Fruit fly (Drosophila melanogaster) whole organism, embryonic: ENCODE results near the gene Ir7g.

Experiments
- Abd-B ChIP-seq: fragments of 200-800 bp; sonication (Bioruptor generic); optimal IDR thresholded peaks from 2 replicates; lab custom pipeline; 2018; ENCODE audit warnings: missing biosample characterization, mild to moderate bottlenecking, missing genetic modification characterization, moderate library complexity
- BtbVII ChIP-seq: fragments of 200-800 bp; sonication (Bioruptor generic); optimal IDR thresholded peaks from 3 replicates; lab custom pipeline; 2017; ENCODE audit warnings: missing biosample characterization, mild to moderate bottlenecking, missing genetic modification characterization
- CG11093 ChIP-seq: fragments of 200-800 bp; sonication (Bioruptor generic); IDR thresholded peaks from 3 replicates; pipeline ENCODE4 v1.3.6; 2022; ENCODE audit warnings: missing biosample characterization, missing genetic modification characterization
- CG11247 ChIP-seq: fragments of 200-800 bp; sonication (Bioruptor generic); IDR thresholded peaks from 2 replicates; pipeline ENCODE4 v1.3.6; 2022; ENCODE audit warnings: missing biosample characterization, missing genetic modification characterization
- CG12104 ChIP-seq: fragments of 200-800 bp; sonication (Bioruptor generic); optimal IDR thresholded peaks from 3 replicates; lab custom pipeline; 2016; ENCODE audit warnings: missing biosample characterization, missing genetic modification characterization
- CG12659 ChIP-seq: fragments of 200-800 bp; sonication (Bioruptor generic); optimal IDR thresholded peaks from 3 replicates; lab custom pipeline; 2017; ENCODE audit warnings: mild to moderate bottlenecking, missing biosample characterization, missing genetic modification reagents, missing genetic modification characterization
- CG14667 ChIP-seq: fragments of 200-800 bp; sonication (Bioruptor generic); IDR thresholded peaks from 2 replicates; pipeline ENCODE4 v1.3.6; 2022; ENCODE audit warnings: missing biosample characterization, missing genetic modification characterization
- CG2116 ChIP-seq: fragments of 200-800 bp; sonication (Bioruptor generic); optimal IDR thresholded peaks from 3 replicates; lab custom pipeline; 2018; ENCODE audit warnings: missing biosample characterization, mild to moderate bottlenecking, missing genetic modification characterization
- CG31388 ChIP-seq: fragments of 200-800 bp; sonication (Bioruptor generic); optimal IDR thresholded peaks from 2 replicates; lab custom pipeline; 2016; ENCODE audit warnings: missing biosample characterization, missing genetic modification characterization
- CG32532 ChIP-seq: fragments of 200-800 bp; sonication (Bioruptor generic); IDR thresholded peaks from 2 replicates; pipeline ENCODE4 v1.3.6; 2022; ENCODE audit warnings: missing biosample characterization, missing genetic modification characterization
- CG4730 ChIP-seq: fragments of 200-800 bp; sonication (Bioruptor generic); IDR thresholded peaks from 2 replicates; pipeline ENCODE4 v1.3.6; 2022; ENCODE audit warnings: missing biosample characterization, missing genetic modification characterization
- CG4820 ChIP-seq: fragments of 200-800 bp; sonication (Bioruptor generic); optimal IDR thresholded peaks from 3 replicates; lab custom pipeline; 2016; ENCODE audit warnings: missing biosample characterization, missing genetic modification characterization
- CG4854 ChIP-seq: fragments of 200-800 bp; sonication (Bioruptor generic); optimal IDR thresholded peaks from 2 replicates; lab custom pipeline; 2016; ENCODE audit warnings: missing biosample characterization, missing genetic modification characterization, inconsistent platforms
- CG6765 ChIP-seq: fragments of 200-800 bp; sonication (Bioruptor generic); optimal IDR thresholded peaks from 3 replicates; lab custom pipeline; 2017; ENCODE audit warnings: missing biosample characterization, mild to moderate bottlenecking, missing genetic modification characterization
- CG6813 ChIP-seq: fragments of 200-800 bp; sonication (Bioruptor generic); optimal IDR thresholded peaks from 2 replicates; lab custom pipeline; 2017; ENCODE audit warnings: missing biosample characterization, missing genetic modification characterization, mild to moderate bottlenecking, moderate library complexity, missing genetic modification reagents
- CG7357 ChIP-seq: fragments of 200-800 bp; sonication (Bioruptor generic); IDR thresholded peaks from 3 replicates; pipeline ENCODE4 v1.3.6; 2022; ENCODE audit warnings: missing biosample characterization, missing genetic modification characterization
- CG7372 ChIP-seq: fragments of 200-800 bp; sonication (Bioruptor generic); IDR thresholded peaks from 2 replicates; pipeline ENCODE4 v1.3.6; 2022; ENCODE audit warnings: missing biosample characterization, missing genetic modification characterization
- CG7928 ChIP-seq: fragments of 200-800 bp; sonication (Bioruptor generic); optimal IDR thresholded peaks from 2 replicates; lab custom pipeline; 2017; ENCODE audit warnings: missing biosample characterization, mild to moderate bottlenecking, missing genetic modification characterization
- Chrac-16 ChIP-seq: fragments of 200-800 bp; sonication (Bioruptor generic); optimal IDR thresholded peaks from 3 replicates; lab custom pipeline; 2016; ENCODE audit warnings: missing biosample characterization, missing genetic modification characterization
- CrebB ChIP-seq: fragments of 200-800 bp; sonication (Bioruptor generic); optimal IDR thresholded peaks from 3 replicates; lab custom pipeline; 2018; ENCODE audit warnings: missing biosample characterization, mild to moderate bottlenecking, missing genetic modification characterization
- E2f2 ChIP-seq: fragments of 200-800 bp; sonication (Bioruptor generic); IDR thresholded peaks from 2 replicates; pipeline ENCODE4 v1.3.6; 2022; ENCODE audit warnings: missing biosample characterization, missing genetic modification characterization
- Eip74EF ChIP-seq, 2 experiments: fragments of 200-800 bp in 1 of 2; fragments of >200 bp in 1 of 2; sonication (Bioruptor generic) in 1 of 2; optimal IDR thresholded peaks; 2 replicates each; lab custom pipeline; 2017 to 2019; ENCODE audit warnings: missing biosample characterization in 2 of 2, missing genetic modification characterization in 2 of 2, mild to moderate bottlenecking in 1 of 2, moderate library complexity in 1 of 2
- Fer1 ChIP-seq: fragments of 200-800 bp; sonication (Bioruptor generic); optimal IDR thresholded peaks from 2 replicates; lab custom pipeline; 2017; ENCODE audit warnings: missing biosample characterization, mild to moderate bottlenecking, missing genetic modification characterization
- Gsc ChIP-seq: fragments of 200-800 bp; sonication (Bioruptor generic); IDR thresholded peaks from 2 replicates; pipeline ENCODE4 v1.3.6; 2022; ENCODE audit warnings: missing biosample characterization, missing genetic modification characterization
- H15 ChIP-seq: fragments of 200-800 bp; sonication (Bioruptor generic); IDR thresholded peaks from 3 replicates; pipeline ENCODE4 v1.3.6; 2022; ENCODE audit warnings: missing biosample characterization, missing genetic modification characterization
- HLH54F ChIP-seq: fragments of 200-800 bp; sonication (Bioruptor generic); optimal IDR thresholded peaks from 3 replicates; lab custom pipeline; 2016; ENCODE audit warnings: missing biosample characterization, missing genetic modification characterization
- HmgD ChIP-seq: fragments of 200-800 bp; sonication (Bioruptor generic); optimal IDR thresholded peaks from 3 replicates; lab custom pipeline; 2016; ENCODE audit warnings: missing biosample characterization, missing genetic modification characterization
- Hr3 ChIP-seq: fragments of 200-800 bp; sonication (Bioruptor generic); optimal IDR thresholded peaks from 3 replicates; lab custom pipeline; 2016; ENCODE audit warnings: missing biosample characterization, missing genetic modification characterization
- Lhr ChIP-seq: fragments of 200-800 bp; sonication (Bioruptor generic); optimal IDR thresholded peaks from 3 replicates; lab custom pipeline; 2017; ENCODE audit warnings: mild to moderate bottlenecking, missing biosample characterization, missing genetic modification reagents, missing genetic modification characterization
- MBD-R2 ChIP-seq: fragments of 200-800 bp; sonication (Bioruptor generic); IDR thresholded peaks from 2 replicates; pipeline ENCODE4 v1.3.6; 2022; ENCODE audit warnings: missing biosample characterization, missing genetic modification characterization
- NfI ChIP-seq: fragments of 200-800 bp; sonication (Bioruptor generic); optimal IDR thresholded peaks from 3 replicates; lab custom pipeline; 2018; ENCODE audit warnings: missing biosample characterization, mild to moderate bottlenecking, missing genetic modification characterization, moderate library complexity
- PHDP ChIP-seq: fragments of 200-800 bp; sonication (Bioruptor generic); optimal IDR thresholded peaks from 3 replicates; lab custom pipeline; 2018; ENCODE audit warnings: missing biosample characterization, mild to moderate bottlenecking, missing genetic modification characterization, moderate library complexity
- Spps ChIP-seq: fragments of 200-800 bp; sonication (Bioruptor generic); optimal IDR thresholded peaks from 2 replicates; lab custom pipeline; 2018; ENCODE audit warnings: missing biosample characterization, mild to moderate bottlenecking, missing genetic modification characterization
- Vsx1 ChIP-seq: fragments of 200-800 bp; sonication (Bioruptor generic); optimal IDR thresholded peaks from 2 replicates; lab custom pipeline; 2017; ENCODE audit warnings: missing biosample characterization, mild to moderate bottlenecking, missing genetic modification characterization, missing genetic modification reagents
- ara ChIP-seq: fragments of 200-800 bp; sonication (Bioruptor generic); IDR thresholded peaks from 2 replicates; pipeline ENCODE4 v1.3.6; 2022; ENCODE audit warnings: missing biosample characterization, missing genetic modification characterization
- cg ChIP-seq: fragments of 200-800 bp; sonication (Bioruptor generic); optimal IDR thresholded peaks from 3 replicates; lab custom pipeline; 2019; ENCODE audit warnings: missing biosample characterization, mild to moderate bottlenecking, missing genetic modification characterization, moderate library complexity
- chinmo ChIP-seq: fragments of 200-800 bp; sonication (Bioruptor generic); IDR thresholded peaks from 4 replicates; pipeline ENCODE4 v1.3.6; 2022; ENCODE audit warnings: missing biosample characterization, missing genetic modification characterization; ENCODE audit not compliant: partially characterized antibody
- dimm ChIP-seq: fragments of 200-800 bp; sonication (Bioruptor generic); IDR thresholded peaks from 2 replicates; pipeline ENCODE4 v1.3.6; 2022; ENCODE audit warnings: missing biosample characterization, missing genetic modification characterization
- dpn ChIP-seq, 2 experiments: fragments of 200-800 bp; sonication (Bioruptor generic); optimal IDR thresholded peaks; 3 replicates each; lab custom pipeline; 2016; ENCODE audit warnings: missing biosample characterization in 2 of 2, missing genetic modification characterization in 2 of 2
- fd96Cb ChIP-seq: fragments of 200-800 bp; sonication (Bioruptor generic); optimal IDR thresholded peaks from 2 replicates; lab custom pipeline; 2018; ENCODE audit warnings: missing biosample characterization, mild to moderate bottlenecking, missing genetic modification characterization, moderate library complexity
- fru ChIP-seq: fragments of >200 bp; optimal IDR thresholded peaks from 2 replicates; lab custom pipeline; 2017
- hbn ChIP-seq: fragments of 200-800 bp; sonication (Bioruptor generic); IDR thresholded peaks from 2 replicates; pipeline ENCODE4 v1.3.6; 2022; ENCODE audit warnings: missing biosample characterization, missing genetic modification characterization; ENCODE audit not compliant: partially characterized antibody
- her ChIP-seq: fragments of 200-800 bp; sonication (Bioruptor generic); optimal IDR thresholded peaks from 2 replicates; lab custom pipeline; 2016; ENCODE audit warnings: missing biosample characterization, missing genetic modification characterization
- kni ChIP-seq: fragments of 200-800 bp; sonication (Bioruptor generic); optimal IDR thresholded peaks from 3 replicates; lab custom pipeline; 2017; ENCODE audit warnings: mild to moderate bottlenecking, missing biosample characterization, missing genetic modification reagents, missing genetic modification characterization
- org-1 ChIP-seq: fragments of 200-800 bp; sonication (Bioruptor generic); optimal IDR thresholded peaks from 2 replicates; lab custom pipeline; 2017; ENCODE audit warnings: missing biosample characterization, missing genetic modification characterization
- otp ChIP-seq: fragments of 200-800 bp; sonication (Bioruptor generic); IDR thresholded peaks from 3 replicates; pipeline ENCODE4, ENCODE4 v1.3.6; 2022; ENCODE audit warnings: missing biosample characterization, missing genetic modification characterization
- scrt ChIP-seq: fragments of 200-800 bp; sonication (Bioruptor generic); optimal IDR thresholded peaks from 2 replicates; lab custom pipeline; 2018; ENCODE audit warnings: missing biosample characterization, mild to moderate bottlenecking, missing genetic modification characterization, moderate library complexity
- ssp ChIP-seq: fragments of 200-800 bp; sonication (Bioruptor generic); IDR thresholded peaks from 2 replicates; pipeline ENCODE4 v1.3.6; 2022; ENCODE audit warnings: missing biosample characterization, missing genetic modification characterization
- tgo ChIP-seq: fragments of 200-800 bp; sonication (Bioruptor generic); IDR thresholded peaks from 3 replicates; pipeline ENCODE4 v1.3.6; 2022; ENCODE audit warnings: missing biosample characterization, missing genetic modification characterization
- twi ChIP-seq: fragments of 200-800 bp; optimal IDR thresholded peaks from 2 replicates; lab custom pipeline; 2019; ENCODE audit warnings: missing biosample characterization, mild to moderate bottlenecking, missing genetic modification characterization, moderate library complexity

Ir7g gene

dm6 chrX:7920081-7920688, 35.7 kb downstream of the Ir7g start, which contains the start of the genes hdm and Ykt6 (continued):
- TF ChIP-seq H15 (GFP tag; lab: Robert Waterston, UW), result peak; percentile 85
- peak; percentile 86 to 87 for TF ChIP-seq dpn (GFP tag; optimal IDR thresholded peaks at IDR 0.05; lab: Kevin White, UChicago)
- TF ChIP-seq Eip74EF (GFP tag; optimal IDR thresholded peaks at IDR 0.05; lab: Kevin White, UChicago), result no peak
- peak; percentile 51 for TF ChIP-seq CG12104 (GFP tag; lab: Kevin White, UChicago)
- TF ChIP-seq CG4854 (GFP tag; lab: Kevin White, UChicago), result peak; percentile 28
- TF ChIP-seq chinmo (GFP tag; lab: Robert Waterston, UW), result peak; percentile 87; the same call in 3 of the 4 replicates
- peak; percentile 85 for TF ChIP-seq ara (GFP tag; lab: Robert Waterston, UW)
- TF ChIP-seq NfI, result peak; percentile 63
- TF ChIP-seq CG11247, result peak; percentile 86
- peak; percentile 29 for TF ChIP-seq scrt (GFP tag; lab: Kevin White, UChicago)
- no peak for TF ChIP-seq kni
- TF ChIP-seq CG7372 (GFP tag; lab: Robert Waterston, UW), result peak; percentile 79
- peak; percentile 72 for TF ChIP-seq PHDP
- peak; percentile 45; the same call in 1 of the 3 replicates for TF ChIP-seq CG7357 (GFP tag; lab: Robert Waterston, UW)
- TF ChIP-seq Abd-B (GFP tag; lab: Kevin White, UChicago), result no peak
- TF ChIP-seq org-1 (GFP tag; lab: Kevin White, UChicago), result peak; percentile 28
- TF ChIP-seq CG7928 (GFP tag; lab: Kevin White, UChicago), result peak; percentile 51
- TF ChIP-seq HmgD (GFP tag; lab: Kevin White, UChicago), result peak; percentile 70
- TF ChIP-seq Gsc (GFP tag; lab: Robert Waterston, UW), result peak; percentile 47; the same call in 1 of the 2 replicates
- TF ChIP-seq CG6765, result peak; percentile 37
- peak; percentile 85 for TF ChIP-seq E2f2 (GFP tag; lab: Robert Waterston, UW)
- peak; percentile 85 for TF ChIP-seq CG32532 (GFP tag; lab: Robert Waterston, UW)
- TF ChIP-seq ssp (GFP tag; lab: Robert Waterston, UW), result peak; percentile 64
- TF ChIP-seq fd96Cb, result peak; percentile 51
- TF ChIP-seq CG6813 (GFP tag; lab: Kevin White, UChicago), result peak; percentile 6
- TF ChIP-seq tgo (GFP tag; lab: Robert Waterston, UW), result peak; percentile 83
- TF ChIP-seq CG2116 (GFP tag; lab: Kevin White, UChicago), result peak; percentile 88
- TF ChIP-seq Chrac-16 (GFP tag; lab: Kevin White, UChicago), result peak; percentile 74
- peak; percentile 52 for TF ChIP-seq Lhr
- TF ChIP-seq BtbVII (GFP tag; lab: Kevin White, UChicago), result peak; percentile 9
- peak; percentile 80 for TF ChIP-seq otp
- peak; percentile 88 for TF ChIP-seq MBD-R2 (GFP tag; lab: Robert Waterston, UW)
- peak; percentile 70 for TF ChIP-seq Spps (tag; lab: Kevin White, UChicago)
- peak; percentile 46 for TF ChIP-seq Hr3
- peak; percentile 81 for TF ChIP-seq HLH54F (GFP tag; lab: Kevin White, UChicago)
- TF ChIP-seq Fer1, result peak; percentile 79
- TF ChIP-seq Vsx1, result no peak
- peak; percentile 68 for TF ChIP-seq CG11093 (GFP tag; lab: Robert Waterston, UW)
- TF ChIP-seq CG12659, result peak; percentile 81
- TF ChIP-seq CG4820, result peak; percentile 76
- TF ChIP-seq CG14667 (GFP tag; lab: Robert Waterston, UW), result peak; percentile 71
- peak; percentile 59 for TF ChIP-seq CrebB (tag; lab: Kevin White, UChicago)
- TF ChIP-seq fru (lab: Kevin White, UChicago), result no peak
- TF ChIP-seq CG4730 (GFP tag; lab: Robert Waterston, UW), result peak; percentile 77; the same call in 1 of the 2 replicates
- TF ChIP-seq hbn (GFP tag; lab: Robert Waterston, UW), result peak; percentile 96
- TF ChIP-seq her (GFP tag; lab: Kevin White, UChicago), result peak; percentile 87
- TF ChIP-seq CG31388 (GFP tag; lab: Kevin White, UChicago), result peak; percentile 8
- peak; percentile 68 for TF ChIP-seq twi (tag; lab: Kevin White, UChicago)
- peak; percentile 82 for TF ChIP-seq cg (GFP tag; lab: Kevin White, UChicago)
- no peak for TF ChIP-seq dimm (GFP tag; lab: Robert Waterston, UW)
